Worm (Caenorhabditis elegans): Measurements from ENCODE around the gene Y71H2AM.11.
A peak's percentile ranks its signal among the peaks of the same experiment; 100 is the strongest.

The Y71H2AM.11 gene

DNA sequence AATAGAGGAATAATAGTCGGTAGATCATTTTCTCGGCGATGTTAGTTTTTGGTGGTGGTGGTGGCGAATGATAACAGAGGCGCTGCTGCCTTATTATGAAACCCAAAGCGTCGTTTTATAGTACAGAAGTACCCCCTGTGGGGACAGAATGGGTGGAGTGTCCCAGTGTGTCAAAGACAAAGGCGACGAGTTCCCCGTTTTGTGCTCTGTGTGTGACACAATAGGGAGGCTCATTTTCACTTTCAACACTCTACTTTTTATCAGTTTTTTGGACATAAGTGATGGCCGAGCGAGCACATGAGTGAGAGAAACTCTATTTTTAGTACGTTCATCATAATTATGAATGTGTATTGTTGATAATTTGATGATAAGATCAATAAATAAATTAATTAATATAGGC lies 35.8 kb upstream of the Y71H2AM.11 start, which contains the start of gene pho-9 (continued):
- TF ChIP-seq F49E8.2 (tag; optimal IDR thresholded peaks at IDR 0.05; ENCODE audit: insufficient read depth) (no peak), Y67H2A.10 (GFP tag; conservative IDR thresholded peaks at IDR 0.05) (no peak), ztf-3 (GFP tag; optimal IDR thresholded peaks at IDR 0.05) (no peak), aptf-2 (GFP tag; conservative IDR thresholded peaks at IDR 0.05) (no peak), Y79H2A.3 (GFP tag; conservative IDR thresholded peaks at IDR 0.05) (no peak), attf-3 (GFP tag; conservative IDR thresholded peaks at IDR 0.05) (no peak), pbrm-1 (GFP tag; IDR thresholded peaks at IDR 0.05) (no peak), B0035.1 (tag; optimal IDR thresholded peaks at IDR 0.05) (no peak), lin-40 (tag; optimal IDR thresholded peaks at IDR 0.05) (no peak), nhr-90 (tag; optimal IDR thresholded peaks at IDR 0.05) (no peak), mes-4 (tag; optimal IDR thresholded peaks at IDR 0.05) (no peak), snpc-1.1 (tag; optimal IDR thresholded peaks at IDR 0.05; ENCODE audit: insufficient read depth) (no peak), F52B5.7 (tag; optimal IDR thresholded peaks at IDR 0.05) (no peak), ets-4 (GFP tag; optimal IDR thresholded peaks at IDR 0.05) (peak; percentile 70), T26A5.8 (tag; optimal IDR thresholded peaks at IDR 0.05) (no peak), madf-8 (GFP tag; conservative IDR thresholded peaks at IDR 0.05) (no peak), akir-1 (GFP tag; optimal IDR thresholded peaks at IDR 0.05) (no peak), ekl-4 (GFP tag; IDR thresholded peaks at IDR 0.05) (no peak), egrh-3 (GFP tag; IDR thresholded peaks at IDR 0.05) (no peak), die-1 (tag; optimal IDR thresholded peaks at IDR 0.05) (no peak), F37B4.10 (GFP tag; IDR thresholded peaks at IDR 0.05) (no peak), snpc-4 (GFP tag; optimal IDR thresholded peaks at IDR 0.05) (no peak), snpc-4 (tag; optimal IDR thresholded peaks at IDR 0.05) (no peak), nfya-1 (tag; optimal IDR thresholded peaks at IDR 0.05; ENCODE audit: borderline replicate concordance, insufficient read depth) (no peak), F39B2.1 (GFP tag; IDR thresholded peaks at IDR 0.05) (no peak), lsl-1 (GFP tag; optimal IDR thresholded peaks at IDR 0.05) (no peak), nhr-120 (GFP tag; IDR thresholded peaks at IDR 0.05) (no peak), zfh-2 (GFP tag; conservative IDR thresholded peaks at IDR 0.05) (no peak), ztf-25 (GFP tag; IDR thresholded peaks at IDR 0.05) (no peak), rec-8 (tag; optimal IDR thresholded peaks at IDR 0.05) (no peak), Y56A3A.18 (GFP tag; IDR thresholded peaks at IDR 0.05) (no peak), madf-6 (GFP tag; IDR thresholded peaks at IDR 0.05) (no peak), ceh-100 (GFP tag; IDR thresholded peaks at IDR 0.05) (no peak), repo-1 (tag; optimal IDR thresholded peaks at IDR 0.05) (no peak), sptf-2 (GFP tag; optimal IDR thresholded peaks at IDR 0.05) (no peak), mel-28 (tag; optimal IDR thresholded peaks at IDR 0.05; ENCODE audit: borderline replicate concordance) (no peak), mxl-1 (tag; optimal IDR thresholded peaks at IDR 0.05) (no peak), zim-3 (tag; optimal IDR thresholded peaks at IDR 0.05) (no peak), B0019.2 (GFP tag; conservative IDR thresholded peaks at IDR 0.05) (no peak), hmg-20 (GFP tag; IDR thresholded peaks at IDR 0.05) (no peak), egl-44 (GFP tag; IDR thresholded peaks at IDR 0.05) (peak; percentile 44; the same call in 1 of the 2 replicates), lsy-27 (tag; optimal IDR thresholded peaks at IDR 0.05; ENCODE audit: borderline replicate concordance, insufficient read depth) (no peak)

Data from whole organism, young adult.